Worm (Caenorhabditis elegans): ENCODE results near the gene nlp-24.

The nlp-24 gene

ce11 chrV:11650720-11651119 lies 34.5 kb downstream of the nlp-24 start, which contains the start of gene zip-10 (continued):
- peak; percentile 7 for TF ChIP-seq nhr-77 (tag; optimal IDR thresholded peaks at IDR 0.05)
- no peak for TF ChIP-seq skn-1 (tag; optimal IDR thresholded peaks at IDR 0.05)
- no peak for TF ChIP-seq T26A8.4 (GFP tag; IDR thresholded peaks at IDR 0.05)
- TF ChIP-seq lin-13 (GFP tag; optimal IDR thresholded peaks at IDR 0.05): no peak
- TF ChIP-seq unc-130 (GFP tag; optimal IDR thresholded peaks at IDR 0.05): no peak
- no peak for TF ChIP-seq nhr-111 (GFP tag; optimal IDR thresholded peaks at IDR 0.05)
- no peak for TF ChIP-seq mep-1 (tag; optimal IDR thresholded peaks at IDR 0.05)
- TF ChIP-seq T20F7.1 (GFP tag; optimal IDR thresholded peaks at IDR 0.05): peak; percentile 7
- no peak for TF ChIP-seq pha-4 (GFP tag; IDR thresholded peaks at IDR 0.05)
- TF ChIP-seq pha-4 (tag; optimal IDR thresholded peaks at IDR 0.05): no peak
- no peak for TF ChIP-seq spr-1 (tag; optimal IDR thresholded peaks at IDR 0.05)
- TF ChIP-seq tag-97 (GFP tag; IDR thresholded peaks at IDR 0.05): no peak
- TF ChIP-seq ceh-44 (GFP tag; IDR thresholded peaks at IDR 0.05): no peak
- TF ChIP-seq arid-1 (GFP tag; conservative IDR thresholded peaks at IDR 0.05): no peak
- 0 out of 2 replicates have a peak, but pooled peaks have one; percentile 16 for TF ChIP-seq lin-1 (GFP tag; IDR thresholded peaks at IDR 0.05)

- no peak for TF ChIP-seq hlh-30 (tag; optimal IDR thresholded peaks at IDR 0.05; ENCODE audit: insufficient read depth)
- peak in 1 of 2 experiments; percentile 96 for TF ChIP-seq unc-62 (GFP tag; optimal IDR thresholded peaks at IDR 0.05 in 1 of 2)
- no peak for TF ChIP-seq unc-62 (tag; optimal IDR thresholded peaks at IDR 0.05)
Observed at ce11 chrV:11653095-11653494, 36.9 kb downstream of the nlp-24 start.

- TF ChIP-seq zfp-3 (GFP tag; conservative IDR thresholded peaks at IDR 0.05) (no peak), arid-1 (GFP tag; conservative IDR thresholded peaks at IDR 0.05) (no peak), ceh-20 (GFP tag; IDR thresholded peaks at IDR 0.05) (no peak), zip-11 (GFP tag; IDR thresholded peaks at IDR 0.05) (no peak), nhr-102 (tag; optimal IDR thresholded peaks at IDR 0.05) (no peak), ztf-11 (tag; optimal IDR thresholded peaks at IDR 0.05) (no peak), daf-8 (GFP tag; IDR thresholded peaks at IDR 0.05) (no peak), nhr-111 (GFP tag; optimal IDR thresholded peaks at IDR 0.05) (no peak), nhr-10 (tag; optimal IDR thresholded peaks at IDR 0.05) (no peak), Y48G9A.11 (GFP tag; IDR thresholded peaks at IDR 0.05) (no peak)
Observed at ce11 chrV:11656469-11656868, 40.3 kb downstream of the nlp-24 start.

ce11 chrV:11660566-11660965 lies 44.4 kb downstream of the nlp-24 start:
- TF ChIP-seq F10B5.3 (tag; optimal IDR thresholded peaks at IDR 0.05): no peak
- no peak for TF ChIP-seq zfp-2 (tag; optimal IDR thresholded peaks at IDR 0.05)
- TF ChIP-seq mdl-1 (tag; optimal IDR thresholded peaks at IDR 0.05): no peak
- TF ChIP-seq ceh-62 (tag; optimal IDR thresholded peaks at IDR 0.05): no peak
- TF ChIP-seq pha-4 (GFP tag; IDR thresholded peaks at IDR 0.05): no peak
- TF ChIP-seq pha-4 (tag; optimal IDR thresholded peaks at IDR 0.05): no peak
- no peak for TF ChIP-seq T20F7.1 (GFP tag; optimal IDR thresholded peaks at IDR 0.05)
- no peak for TF ChIP-seq D1046.2 (GFP tag; IDR thresholded peaks at IDR 0.05)
- no peak for TF ChIP-seq saeg-2 (GFP tag; IDR thresholded peaks at IDR 0.05)
- no peak for TF ChIP-seq hmg-1.1 (GFP tag; IDR thresholded peaks at IDR 0.05)
- TF ChIP-seq mep-1 (tag; optimal IDR thresholded peaks at IDR 0.05): no peak
- TF ChIP-seq attf-4 (tag; optimal IDR thresholded peaks at IDR 0.05): no peak
- no peak for TF ChIP-seq php-3 (GFP tag; IDR thresholded peaks at IDR 0.05)
- no peak for TF ChIP-seq nhr-25 (tag; optimal IDR thresholded peaks at IDR 0.05; ENCODE audit: borderline replicate concordance, insufficient read depth)
- TF ChIP-seq zfp-3 (GFP tag; conservative IDR thresholded peaks at IDR 0.05): no peak
